Fruit fly (Drosophila melanogaster) whole organism, embryonic: ENCODE data around the gene CG9184.

Source experiments
- CG10147 ChIP-seq: fragments of 200-800 bp; sonication (Bioruptor generic); optimal IDR thresholded peaks from 2 replicates; lab custom pipeline; 2019; ENCODE audit warnings: missing biosample characterization, mild to moderate bottlenecking, missing genetic modification characterization, moderate library complexity
- CG10209 ChIP-seq: fragments of 200-800 bp; sonication (Bioruptor generic); optimal IDR thresholded peaks from 3 replicates; lab custom pipeline; 2017; ENCODE audit warnings: missing biosample characterization, mild to moderate bottlenecking, missing genetic modification characterization, missing genetic modification reagents
- CG1024 ChIP-seq: fragments of 200-800 bp; sonication (Bioruptor generic); IDR thresholded peaks from 2 replicates; pipeline ENCODE4 v1.3.6; 2022; ENCODE audit warnings: missing biosample characterization, missing genetic modification characterization
- CG10654 ChIP-seq: fragments of 200-800 bp; sonication (Bioruptor generic); optimal IDR thresholded peaks from 2 replicates; lab custom pipeline; 2016; ENCODE audit warnings: missing biosample characterization, missing genetic modification characterization
- CG12155 ChIP-seq: fragments of 200-800 bp; sonication (Bioruptor generic); optimal IDR thresholded peaks from 3 replicates; lab custom pipeline; 2016; ENCODE audit warnings: missing biosample characterization, missing genetic modification characterization
- CG12219 ChIP-seq: fragments of 200-800 bp; sonication (Bioruptor generic); optimal IDR thresholded peaks from 3 replicates; lab custom pipeline; 2018; ENCODE audit warnings: missing biosample characterization, mild to moderate bottlenecking, missing genetic modification characterization
- CG1603 ChIP-seq: fragments of 200-800 bp; sonication (Bioruptor generic); optimal IDR thresholded peaks from 2 replicates; lab custom pipeline; 2019; ENCODE audit warnings: missing biosample characterization, mild to moderate bottlenecking, missing genetic modification characterization, moderate library complexity
- CG16813 ChIP-seq: fragments of 200-800 bp; sonication (Bioruptor generic); IDR thresholded peaks from 3 replicates; pipeline ENCODE4 v1.3.6; 2022; ENCODE audit warnings: missing biosample characterization, missing genetic modification characterization; ENCODE audit not compliant: partially characterized antibody
- CG16863 ChIP-seq: fragments of 200-800 bp; sonication (Bioruptor generic); optimal IDR thresholded peaks from 3 replicates; lab custom pipeline; 2016; ENCODE audit warnings: missing biosample characterization, missing genetic modification characterization
- CG17829 ChIP-seq: fragments of 200-800 bp; optimal IDR thresholded peaks from 2 replicates; lab custom pipeline; 2019; ENCODE audit warnings: missing biosample characterization, mild to moderate bottlenecking, missing genetic modification characterization, moderate library complexity
- CG1792 ChIP-seq: fragments of 200-800 bp; sonication (Bioruptor generic); optimal IDR thresholded peaks from 2 replicates; lab custom pipeline; 2016; ENCODE audit warnings: missing biosample characterization, missing genetic modification characterization
- CG18619 ChIP-seq: fragments of 200-800 bp; sonication (Bioruptor generic); optimal IDR thresholded peaks from 3 replicates; lab custom pipeline; 2017; ENCODE audit warnings: missing biosample characterization, mild to moderate bottlenecking, missing genetic modification characterization
- CG2116 ChIP-seq: fragments of 200-800 bp; sonication (Bioruptor generic); optimal IDR thresholded peaks from 3 replicates; lab custom pipeline; 2018; ENCODE audit warnings: missing biosample characterization, mild to moderate bottlenecking, missing genetic modification characterization
- CG2678 ChIP-seq: fragments of 200-800 bp; sonication (Bioruptor generic); optimal IDR thresholded peaks from 3 replicates; lab custom pipeline; 2019; ENCODE audit warnings: missing biosample characterization, mild to moderate bottlenecking, missing genetic modification characterization, moderate library complexity
- CG2889 ChIP-seq: fragments of 200-800 bp; sonication (Bioruptor generic); IDR thresholded peaks from 3 replicates; pipeline ENCODE4 v1.3.6; 2022; ENCODE audit warnings: missing biosample characterization, missing genetic modification characterization
- CG34422 ChIP-seq: fragments of 200-800 bp; sonication (Bioruptor generic); IDR thresholded peaks from 3 replicates; pipeline ENCODE4 v1.3.6; 2022; ENCODE audit warnings: missing biosample characterization, missing genetic modification characterization
- CG3838 ChIP-seq: fragments of 200-800 bp; sonication (Bioruptor generic); optimal IDR thresholded peaks from 3 replicates; lab custom pipeline; 2016; ENCODE audit warnings: missing biosample characterization, missing genetic modification characterization
- CG4404 ChIP-seq: fragments of 200-800 bp; sonication (Bioruptor generic); IDR thresholded peaks from 2 replicates; pipeline ENCODE4 v1.3.6; 2022; ENCODE audit warnings: missing biosample characterization, missing genetic modification characterization
- CG8388 ChIP-seq: fragments of 200-800 bp; sonication (Bioruptor generic); optimal IDR thresholded peaks from 2 replicates; lab custom pipeline; 2019; ENCODE audit warnings: missing biosample characterization, mild to moderate bottlenecking, missing genetic modification characterization, moderate library complexity
- CoRest ChIP-seq: fragments of 200-800 bp; sonication (Bioruptor generic); optimal IDR thresholded peaks from 3 replicates; lab custom pipeline; 2018; ENCODE audit warnings: missing biosample characterization, mild to moderate bottlenecking, missing genetic modification characterization, moderate library complexity
- D19B ChIP-seq: fragments of 200-800 bp; sonication (Bioruptor generic); optimal IDR thresholded peaks from 2 replicates; lab custom pipeline; 2017; ENCODE audit warnings: missing biosample characterization, mild to moderate bottlenecking, missing genetic modification characterization
- Fer1 ChIP-seq: fragments of 200-800 bp; sonication (Bioruptor generic); optimal IDR thresholded peaks from 2 replicates; lab custom pipeline; 2017; ENCODE audit warnings: missing biosample characterization, mild to moderate bottlenecking, missing genetic modification characterization
- Fer2 ChIP-seq: fragments of 200-800 bp; sonication (Bioruptor generic); optimal IDR thresholded peaks from 2 replicates; lab custom pipeline; 2018; ENCODE audit warnings: missing biosample characterization, mild to moderate bottlenecking, missing genetic modification characterization, moderate library complexity
- Fer3 ChIP-seq: fragments of 200-800 bp; sonication (Bioruptor generic); optimal IDR thresholded peaks from 2 replicates; lab custom pipeline; 2018; ENCODE audit warnings: missing biosample characterization, mild to moderate bottlenecking, missing genetic modification characterization, moderate library complexity
- GATAe ChIP-seq: fragments of 200-800 bp; sonication (Bioruptor generic); conservative IDR thresholded peaks from 2 replicates; pipeline ENCODE4 v1.3.6; 2022; ENCODE audit warnings: missing biosample characterization, missing genetic modification characterization
- H15 ChIP-seq: fragments of 200-800 bp; sonication (Bioruptor generic); IDR thresholded peaks from 3 replicates; pipeline ENCODE4 v1.3.6; 2022; ENCODE audit warnings: missing biosample characterization, missing genetic modification characterization
- Lpt ChIP-seq: fragments of >200 bp; optimal IDR thresholded peaks from 2 replicates; lab custom pipeline; 2018; ENCODE audit warnings: missing biosample characterization, missing genetic modification characterization
- Nf-YC ChIP-seq: fragments of 200-800 bp; optimal IDR thresholded peaks from 3 replicates; lab custom pipeline; 2019; ENCODE audit warnings: missing biosample characterization, mild to moderate bottlenecking, missing genetic modification characterization, moderate library complexity
- Opbp ChIP-seq: fragments of 200-800 bp; sonication (Bioruptor generic); IDR thresholded peaks from 3 replicates; pipeline ENCODE4 v1.3.6; 2022; ENCODE audit warnings: missing biosample characterization, missing genetic modification characterization; ENCODE audit not compliant: partially characterized antibody
- YL-1 ChIP-seq: fragments of 200-800 bp; sonication (Bioruptor generic); optimal IDR thresholded peaks from 3 replicates; lab custom pipeline; 2017; ENCODE audit warnings: missing biosample characterization, mild to moderate bottlenecking, missing genetic modification characterization
- ab ChIP-seq: fragments of 200-800 bp; sonication (Bioruptor generic); optimal IDR thresholded peaks from 2 replicates; lab custom pipeline; 2016; ENCODE audit warnings: missing biosample characterization, missing genetic modification characterization
- bowl ChIP-seq: fragments of 200-800 bp; sonication (Bioruptor generic); IDR thresholded peaks from 2 replicates; pipeline ENCODE4 v1.3.6; 2022; ENCODE audit warnings: missing biosample characterization, missing genetic modification characterization
- cad ChIP-seq: fragments of >200 bp; optimal IDR thresholded peaks from 2 replicates; lab custom pipeline; 2017; ENCODE audit warnings: missing biosample characterization, missing genetic modification characterization
- chif ChIP-seq, 2 experiments: fragments of 200-800 bp; sonication (Bioruptor generic); optimal IDR thresholded peaks; 3 replicates each; lab custom pipeline; 2016; ENCODE audit warnings: missing biosample characterization in 2 of 2, missing genetic modification characterization in 2 of 2
- dmrt99B ChIP-seq: fragments of 200-800 bp; sonication (Bioruptor generic); optimal IDR thresholded peaks from 2 replicates; lab custom pipeline; 2018; ENCODE audit warnings: missing biosample characterization, mild to moderate bottlenecking, missing genetic modification characterization, moderate library complexity
- grau ChIP-seq: fragments of 200-800 bp; optimal IDR thresholded peaks from 3 replicates; lab custom pipeline; 2019; ENCODE audit warnings: missing biosample characterization, mild to moderate bottlenecking, missing genetic modification characterization, moderate library complexity
- h ChIP-seq: fragments of >200 bp; optimal IDR thresholded peaks from 2 replicates; lab custom pipeline; 2017
- her ChIP-seq: fragments of 200-800 bp; sonication (Bioruptor generic); optimal IDR thresholded peaks from 2 replicates; lab custom pipeline; 2016; ENCODE audit warnings: missing biosample characterization, missing genetic modification characterization
- jumu ChIP-seq: fragments of 200-800 bp; sonication (Bioruptor generic); optimal IDR thresholded peaks from 3 replicates; lab custom pipeline; 2016; ENCODE audit warnings: missing biosample characterization, missing genetic modification characterization
- lilli ChIP-seq: fragments of 200-800 bp; sonication (Bioruptor generic); optimal IDR thresholded peaks from 3 replicates; lab custom pipeline; 2016; ENCODE audit warnings: missing biosample characterization, missing genetic modification characterization
- lola ChIP-seq, 3 experiments: fragments of >200 bp in 2 of 3; fragments of 200-800 bp in 1 of 3; sonication (Bioruptor generic) in 1 of 3; optimal IDR thresholded peaks; 2 replicates each; lab custom pipeline; 2017 to 2019; ENCODE audit warnings: missing biosample characterization in 3 of 3, missing genetic modification characterization in 3 of 3, mild to moderate bottlenecking in 1 of 3, moderate library complexity in 1 of 3
- luna ChIP-seq: fragments of 200-800 bp; sonication (Bioruptor generic); optimal IDR thresholded peaks from 2 replicates; lab custom pipeline; 2016; ENCODE audit warnings: missing biosample characterization, missing genetic modification characterization
- mld ChIP-seq: fragments of 200-800 bp; sonication (Bioruptor generic); IDR thresholded peaks from 3 replicates; pipeline ENCODE4 v1.3.6; 2022; ENCODE audit warnings: missing biosample characterization, missing genetic modification characterization; ENCODE audit not compliant: partially characterized antibody
- nerfin-2 ChIP-seq: fragments of 200-800 bp; sonication (Bioruptor generic); IDR thresholded peaks from 2 replicates; pipeline ENCODE4 v1.3.6; 2022; ENCODE audit warnings: missing biosample characterization, missing genetic modification characterization; ENCODE audit not compliant: partially characterized antibody
- sna ChIP-seq: fragments of 200-800 bp; sonication (Bioruptor generic); IDR thresholded peaks from 2 replicates; pipeline ENCODE4 v1.3.6; 2022; ENCODE audit warnings: missing biosample characterization, missing genetic modification characterization; ENCODE audit not compliant: partially characterized antibody
- sob ChIP-seq: fragments of 200-800 bp; sonication (Bioruptor generic); IDR thresholded peaks from 2 replicates; pipeline ENCODE4 v1.3.6; 2022; ENCODE audit warnings: missing biosample characterization, missing genetic modification characterization
- sug ChIP-seq: fragments of 200-800 bp; optimal IDR thresholded peaks from 2 replicates; lab custom pipeline; 2019; ENCODE audit warnings: missing biosample characterization, mild to moderate bottlenecking, missing genetic modification characterization, moderate library complexity
- trem ChIP-seq: fragments of 200-800 bp; optimal IDR thresholded peaks from 3 replicates; lab custom pipeline; 2019; ENCODE audit warnings: missing biosample characterization, mild to moderate bottlenecking, missing genetic modification characterization, moderate library complexity

Gene CG9184

dm6 chr3L:1349942-1350923 is 27.6 kb upstream of the CG9184 start (continued):
- peak; percentile 98 for TF ChIP-seq mld (GFP tag; lab: Robert Waterston, UW)
- peak; percentile 42 for TF ChIP-seq grau (tag; lab: Kevin White, UChicago)
- peak in 2 of 3 experiments; percentile 2 to 4 for TF ChIP-seq lola (GFP tag; optimal IDR thresholded peaks at IDR 0.05; lab: Kevin White, UChicago)
- no peak for TF ChIP-seq YL-1
- TF ChIP-seq CG16863 (GFP tag; lab: Kevin White, UChicago): peak; percentile 3
- no peak for TF ChIP-seq bowl (GFP tag; lab: Robert Waterston, UW)
- 0 out of 2 replicates have a peak, but pooled peaks have one; percentile 13 for TF ChIP-seq sob
- TF ChIP-seq chif (GFP tag; optimal IDR thresholded peaks at IDR 0.05; lab: Kevin White, UChicago): no peak
- TF ChIP-seq CG4404 (GFP tag; lab: Robert Waterston, UW): no peak
- TF ChIP-seq CG18619: no peak
- peak; percentile 98 for TF ChIP-seq Opbp
- TF ChIP-seq CG10654: no peak
- TF ChIP-seq sna (GFP tag; lab: Robert Waterston, UW): peak; percentile 97
- TF ChIP-seq CG1024 (GFP tag; lab: Robert Waterston, UW): no peak
- peak; percentile 96 for TF ChIP-seq nerfin-2 (GFP tag; lab: Robert Waterston, UW)
- no peak for TF ChIP-seq cad (GFP tag; lab: Kevin White, UChicago)
- peak; percentile 98 for TF ChIP-seq CG16813 (GFP tag; lab: Robert Waterston, UW)
- peak; percentile 17 for TF ChIP-seq Fer3 (tag; lab: Kevin White, UChicago)
- TF ChIP-seq ab: no peak
- TF ChIP-seq sug (tag; lab: Kevin White, UChicago): peak; percentile 43
- TF ChIP-seq CG12219 (GFP tag; lab: Kevin White, UChicago): no peak
- TF ChIP-seq CG2116 (GFP tag; lab: Kevin White, UChicago): peak; percentile 75
- TF ChIP-seq CG17829 (tag; lab: Kevin White, UChicago): peak; percentile 57
- TF ChIP-seq H15 (GFP tag; lab: Robert Waterston, UW): no peak
- peak; percentile 69 for TF ChIP-seq CoRest (tag; lab: Kevin White, UChicago)
- TF ChIP-seq Nf-YC: peak; percentile 41
- no peak for TF ChIP-seq CG3838 (GFP tag; lab: Kevin White, UChicago)
- no peak for TF ChIP-seq CG2889 (GFP tag; lab: Robert Waterston, UW)
- TF ChIP-seq D19B: no peak
- TF ChIP-seq lilli (GFP tag; lab: Kevin White, UChicago): peak; percentile 54
- TF ChIP-seq CG1792 (GFP tag; lab: Kevin White, UChicago): no peak
- TF ChIP-seq trem (tag; lab: Kevin White, UChicago): peak; percentile 54
- peak; percentile 22 for TF ChIP-seq CG12155 (GFP tag; lab: Kevin White, UChicago)
- TF ChIP-seq h (lab: Kevin White, UChicago): no peak
- TF ChIP-seq dmrt99B: peak; percentile 35
- TF ChIP-seq CG10147 (GFP tag; lab: Kevin White, UChicago): no peak
- peak; percentile 40 for TF ChIP-seq jumu
- peak; percentile 53 for TF ChIP-seq CG2678 (tag; lab: Kevin White, UChicago)
- TF ChIP-seq Fer2: no peak
- no peak for TF ChIP-seq GATAe (GFP tag; lab: Robert Waterston, UW)
- TF ChIP-seq Fer1 (GFP tag; lab: Kevin White, UChicago): no peak
- TF ChIP-seq her (GFP tag; lab: Kevin White, UChicago): peak; percentile 20
- no peak for TF ChIP-seq CG8388 (GFP tag; lab: Kevin White, UChicago)
- no peak; the same call in 2 of the 3 replicates for TF ChIP-seq CG34422 (GFP tag; lab: Robert Waterston, UW)
- peak; percentile 74 for TF ChIP-seq CG1603 (tag; lab: Kevin White, UChicago)
- no peak for TF ChIP-seq luna (GFP tag; lab: Kevin White, UChicago)
- TF ChIP-seq Lpt: no peak
- TF ChIP-seq CG10209 (GFP tag; lab: Kevin White, UChicago): peak; percentile 1
